Fruit fly (Drosophila melanogaster): ENCODE data around the gene CG7099.

Gene CG7099

dm6 chr2L:13378488-13378964 lies 8.8 kb upstream of the CG7099 start, which contains the start of the genes CG9302 and beta'COP (continued):
- TF ChIP-seq CG4730 (GFP tag; IDR thresholded peaks at IDR 0.05) = no peak
- no peak for TF ChIP-seq ttk (GFP tag; IDR thresholded peaks at IDR 0.05)
- TF ChIP-seq CG9932 (GFP tag; IDR thresholded peaks at IDR 0.05) = peak; percentile 81
- TF ChIP-seq Pdp1 (GFP tag; optimal IDR thresholded peaks at IDR 0.05) = peak; percentile 15 to 57
- peak; percentile 43 for TF ChIP-seq CG8944 (GFP tag; optimal IDR thresholded peaks at IDR 0.05)
- TF ChIP-seq CG12659 (GFP tag; optimal IDR thresholded peaks at IDR 0.05) = peak; percentile 89
- TF ChIP-seq CG17912 (GFP tag; optimal IDR thresholded peaks at IDR 0.05) = peak; percentile 48
- peak; percentile 38 for TF ChIP-seq stwl (tag; optimal IDR thresholded peaks at IDR 0.05)
- TF ChIP-seq insv (GFP tag; optimal IDR thresholded peaks at IDR 0.05) = peak in 1 of 2 experiments; percentile 37
- no peak for TF ChIP-seq Hmx (GFP tag; optimal IDR thresholded peaks at IDR 0.05)
- TF ChIP-seq C15 (GFP tag; IDR thresholded peaks at IDR 0.05) = no peak
- TF ChIP-seq mld (GFP tag; IDR thresholded peaks at IDR 0.05; ENCODE audit: partially characterized antibody) = no peak
- no peak for TF ChIP-seq gcm2 (GFP tag; optimal IDR thresholded peaks at IDR 0.05)
- TF ChIP-seq HHEX (GFP tag; optimal IDR thresholded peaks at IDR 0.05) = peak; percentile 54
- TF ChIP-seq CG4360 (GFP tag; IDR thresholded peaks at IDR 0.05) = no peak
- TF ChIP-seq CG8765 (GFP tag; IDR thresholded peaks at IDR 0.05) = peak; percentile 15; the same call in 1 of the 2 replicates
- peak; percentile 47 for TF ChIP-seq pum (GFP tag; optimal IDR thresholded peaks at IDR 0.05)
- peak; percentile 83 for TF ChIP-seq CG13775 (GFP tag; optimal IDR thresholded peaks at IDR 0.05)
- TF ChIP-seq gcm (GFP tag; optimal IDR thresholded peaks at IDR 0.05) = no peak
- peak; percentile 48 for TF ChIP-seq CG7786 (GFP tag; optimal IDR thresholded peaks at IDR 0.05)
- TF ChIP-seq Ravus (GFP tag; IDR thresholded peaks at IDR 0.05) = no peak
- peak; percentile 79 for TF ChIP-seq Nf-YC (tag; optimal IDR thresholded peaks at IDR 0.05)
- TF ChIP-seq CG4328 (GFP tag; optimal IDR thresholded peaks at IDR 0.05) = peak; percentile 66
- no peak for TF ChIP-seq gsb-n (tag; optimal IDR thresholded peaks at IDR 0.05)
- TF ChIP-seq CG16813 (GFP tag; IDR thresholded peaks at IDR 0.05; ENCODE audit: partially characterized antibody) = peak; percentile 72
- no peak for TF ChIP-seq CG12219 (GFP tag; optimal IDR thresholded peaks at IDR 0.05)
- no peak for TF ChIP-seq sima (GFP tag; optimal IDR thresholded peaks at IDR 0.05)
- 0 out of 2 replicates have a peak, but pooled peaks have one; percentile 22 for TF ChIP-seq E2f2 (GFP tag; IDR thresholded peaks at IDR 0.05)
- peak; percentile 80 for TF ChIP-seq bcd (GFP tag; optimal IDR thresholded peaks at IDR 0.05)
- TF ChIP-seq hbn (GFP tag; IDR thresholded peaks at IDR 0.05; ENCODE audit: partially characterized antibody) = peak; percentile 49; the same call in 1 of the 2 replicates
- peak; percentile 83 for TF ChIP-seq CG30403 (GFP tag; optimal IDR thresholded peaks at IDR 0.05)
- TF ChIP-seq B-H1 (GFP tag; IDR thresholded peaks at IDR 0.05) = peak; percentile 16; the same call in 1 of the 3 replicates
- no peak for TF ChIP-seq Mrtf (GFP tag; IDR thresholded peaks at IDR 0.05)
- peak; percentile 83 for TF ChIP-seq Sin3A (optimal IDR thresholded peaks at IDR 0.05)
- no peak for TF ChIP-seq CG6765 (GFP tag; optimal IDR thresholded peaks at IDR 0.05)
- TF ChIP-seq CG8388 (GFP tag; optimal IDR thresholded peaks at IDR 0.05) = peak; percentile 50
- peak; percentile 59; the same call in 1 of the 2 replicates for TF ChIP-seq al (GFP tag; IDR thresholded peaks at IDR 0.05)
- TF ChIP-seq CG3847 (GFP tag; IDR thresholded peaks at IDR 0.05) = peak; percentile 72; the same call in 1 of the 2 replicates
- peak; percentile 64 for TF ChIP-seq Fer3 (tag; optimal IDR thresholded peaks at IDR 0.05)
- TF ChIP-seq so (GFP tag; IDR thresholded peaks at IDR 0.05) = no peak
- peak; percentile 56 for TF ChIP-seq fd3F (GFP tag; optimal IDR thresholded peaks at IDR 0.05)
- TF ChIP-seq CG3163 (GFP tag; optimal IDR thresholded peaks at IDR 0.05) = no peak
- no peak for TF ChIP-seq dan (GFP tag; IDR thresholded peaks at IDR 0.05)
- no peak for TF ChIP-seq CG4707 (GFP tag; optimal IDR thresholded peaks at IDR 0.05)
- TF ChIP-seq sens-2 (GFP tag; IDR thresholded peaks at IDR 0.05) = no peak
- TF ChIP-seq cg (GFP tag; optimal IDR thresholded peaks at IDR 0.05) = no peak
- TF ChIP-seq CG6689 (GFP tag; IDR thresholded peaks at IDR 0.05) = peak; percentile 56
- TF ChIP-seq knrl (GFP tag; IDR thresholded peaks at IDR 0.05; ENCODE audit: partially characterized antibody) = peak; percentile 82
- TF ChIP-seq ham (GFP tag; IDR thresholded peaks at IDR 0.05) = 0 out of 2 replicates have a peak, but pooled peaks have one; percentile 12
- peak in 1 of 2 experiments; percentile 3 for TF ChIP-seq tll (GFP tag; optimal IDR thresholded peaks at IDR 0.05)

All from whole organism, embryonic.